Worm (Caenorhabditis elegans): ENCODE measurements around the gene fkh-8.

DNA sequence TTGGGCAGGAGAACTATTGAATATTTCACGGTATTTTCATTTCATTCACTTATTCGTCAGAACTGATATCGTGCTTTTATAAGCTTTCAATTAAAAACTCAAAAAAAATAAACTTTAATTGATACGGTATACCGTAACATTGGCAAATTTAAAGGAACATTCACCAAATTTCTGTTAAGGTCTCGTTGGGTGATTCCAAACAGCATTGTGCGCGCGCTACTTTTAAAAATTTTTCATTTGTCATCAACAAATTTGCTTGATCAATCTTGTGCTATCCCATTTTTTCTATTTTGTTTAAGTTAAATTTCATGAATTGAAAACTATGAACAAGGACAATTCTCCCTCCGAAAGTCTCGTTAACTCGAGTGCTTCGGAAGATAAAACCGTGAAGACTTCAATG is 7.3 kb upstream of the fkh-8 start, which contains the start of gene szy-4:
- TF ChIP-seq sox-2 (GFP tag; IDR thresholded peaks at IDR 0.05), result no peak
- TF ChIP-seq K09A11.1 (tag; optimal IDR thresholded peaks at IDR 0.05; ENCODE audit: insufficient read depth), result no peak

All from whole organism, late embryonic.